Worm (Caenorhabditis elegans): ENCODE results near the gene mip-1.

DNA sequence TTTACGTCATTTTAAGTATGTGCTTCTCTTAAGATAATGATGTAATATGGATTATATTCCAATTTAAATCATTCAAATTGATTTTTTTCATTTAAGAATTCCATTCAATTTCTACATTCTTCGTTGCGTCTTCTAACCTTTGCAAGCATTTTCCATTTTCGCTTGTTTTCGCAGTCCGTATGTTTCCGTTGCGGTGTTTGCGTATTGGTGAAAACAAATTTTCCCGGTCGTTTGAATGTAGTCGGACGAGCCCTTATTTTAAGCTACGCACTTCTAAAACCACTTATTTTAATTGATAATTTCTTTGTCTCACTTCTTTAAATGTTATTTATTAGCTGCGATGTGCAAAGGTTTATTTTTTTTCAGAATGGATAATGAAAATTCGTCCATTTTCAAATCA, 7.2 kb upstream of the mip-1 start, which contains the start of gene mel-28:
- TF ChIP-seq him-1 (tag; optimal IDR thresholded peaks at IDR 0.05), result no peak
- no peak for TF ChIP-seq dao-5 (tag; optimal IDR thresholded peaks at IDR 0.05)

Data from whole organism, L4/young adult.